Fruit fly (Drosophila melanogaster) whole organism, embryonic: ENCODE results near the gene mAChR-C.

Experiments
- Blimp-1 ChIP-seq: fragments of 200-800 bp; sonication (Bioruptor generic); optimal IDR thresholded peaks from 3 replicates; lab custom pipeline; 2018; ENCODE audit warnings: missing biosample characterization, missing genetic modification characterization, mild to moderate bottlenecking, moderate library complexity, missing genetic modification reagents
- CG10147 ChIP-seq: fragments of 200-800 bp; sonication (Bioruptor generic); optimal IDR thresholded peaks from 2 replicates; lab custom pipeline; 2019; ENCODE audit warnings: missing biosample characterization, mild to moderate bottlenecking, missing genetic modification characterization, moderate library complexity
- CG10321 ChIP-seq: fragments of 200-800 bp; sonication (Bioruptor generic); IDR thresholded peaks from 2 replicates; pipeline ENCODE4 v1.3.6; 2022; ENCODE audit warnings: missing biosample characterization, missing genetic modification characterization
- CG10366 ChIP-seq: fragments of 200-800 bp; sonication (Bioruptor generic); IDR thresholded peaks from 2 replicates; pipeline ENCODE4 v1.3.6; 2022; ENCODE audit warnings: missing biosample characterization, missing genetic modification characterization
- CG11398 ChIP-seq: fragments of 200-800 bp; sonication (Bioruptor generic); optimal IDR thresholded peaks from 2 replicates; lab custom pipeline; 2016; ENCODE audit warnings: missing biosample characterization, missing genetic modification characterization
- CG13296 ChIP-seq: fragments of 200-800 bp; sonication (Bioruptor generic); optimal IDR thresholded peaks from 3 replicates; lab custom pipeline; 2018; ENCODE audit warnings: missing biosample characterization, mild to moderate bottlenecking, missing genetic modification characterization
- CG13424 ChIP-seq: fragments of 200-800 bp; sonication (Bioruptor generic); optimal IDR thresholded peaks from 2 replicates; lab custom pipeline; 2019; ENCODE audit warnings: missing biosample characterization, mild to moderate bottlenecking, missing genetic modification characterization, moderate library complexity
- CG16815 ChIP-seq: fragments of 200-800 bp; sonication (Bioruptor generic); optimal IDR thresholded peaks from 3 replicates; lab custom pipeline; 2017; ENCODE audit warnings: missing biosample characterization, mild to moderate bottlenecking, missing genetic modification characterization
- CG2199 ChIP-seq: fragments of 200-800 bp; sonication (Bioruptor generic); IDR thresholded peaks from 3 replicates; pipeline ENCODE4 v1.3.6; 2022; ENCODE audit warnings: missing biosample characterization, missing genetic modification characterization
- CG2875 ChIP-seq: fragments of 200-800 bp; sonication (Bioruptor generic); optimal IDR thresholded peaks from 2 replicates; lab custom pipeline; 2017; ENCODE audit warnings: missing biosample characterization, mild to moderate bottlenecking, missing genetic modification characterization, missing genetic modification reagents
- CG31388 ChIP-seq: fragments of 200-800 bp; sonication (Bioruptor generic); optimal IDR thresholded peaks from 2 replicates; lab custom pipeline; 2016; ENCODE audit warnings: missing biosample characterization, missing genetic modification characterization
- CG32532 ChIP-seq: fragments of 200-800 bp; sonication (Bioruptor generic); IDR thresholded peaks from 2 replicates; pipeline ENCODE4 v1.3.6; 2022; ENCODE audit warnings: missing biosample characterization, missing genetic modification characterization
- CG34422 ChIP-seq: fragments of 200-800 bp; sonication (Bioruptor generic); IDR thresholded peaks from 3 replicates; pipeline ENCODE4 v1.3.6; 2022; ENCODE audit warnings: missing biosample characterization, missing genetic modification characterization
- CG4707 ChIP-seq: fragments of 200-800 bp; sonication (Bioruptor generic); optimal IDR thresholded peaks from 2 replicates; lab custom pipeline; 2018; ENCODE audit warnings: missing biosample characterization, mild to moderate bottlenecking, missing genetic modification characterization, moderate library complexity
- CG9609 ChIP-seq: fragments of 200-800 bp; sonication (Bioruptor generic); optimal IDR thresholded peaks from 3 replicates; lab custom pipeline; 2016; ENCODE audit warnings: missing biosample characterization, missing genetic modification characterization
- Dll ChIP-seq: fragments of 200-800 bp; sonication (Bioruptor generic); IDR thresholded peaks from 4 replicates; pipeline ENCODE4 v1.3.6; 2022; ENCODE audit warnings: missing biosample characterization, missing genetic modification characterization; ENCODE audit not compliant: partially characterized antibody
- Dp ChIP-seq: fragments of 200-800 bp; sonication (Bioruptor generic); optimal IDR thresholded peaks from 2 replicates; lab custom pipeline; 2018; ENCODE audit warnings: missing biosample characterization, mild to moderate bottlenecking, missing genetic modification characterization, moderate library complexity
- H2.0 ChIP-seq: fragments of 200-800 bp; sonication (Bioruptor generic); IDR thresholded peaks from 2 replicates; pipeline ENCODE4 v1.3.6; 2022; ENCODE audit warnings: missing biosample characterization, missing genetic modification characterization
- HLH3B ChIP-seq: fragments of 200-800 bp; sonication (Bioruptor generic); IDR thresholded peaks from 2 replicates; pipeline ENCODE4 v1.3.6; 2022; ENCODE audit warnings: missing biosample characterization, missing genetic modification characterization
- HLH54F ChIP-seq: fragments of 200-800 bp; sonication (Bioruptor generic); optimal IDR thresholded peaks from 3 replicates; lab custom pipeline; 2016; ENCODE audit warnings: missing biosample characterization, missing genetic modification characterization
- HmgD ChIP-seq: fragments of 200-800 bp; sonication (Bioruptor generic); optimal IDR thresholded peaks from 3 replicates; lab custom pipeline; 2016; ENCODE audit warnings: missing biosample characterization, missing genetic modification characterization
- Hmr ChIP-seq: fragments of 200-800 bp; sonication (Bioruptor generic); optimal IDR thresholded peaks from 3 replicates; lab custom pipeline; 2017; ENCODE audit warnings: mild to moderate bottlenecking, missing biosample characterization, missing genetic modification reagents, missing genetic modification characterization
- MBD-R2 ChIP-seq: fragments of 200-800 bp; sonication (Bioruptor generic); IDR thresholded peaks from 2 replicates; pipeline ENCODE4 v1.3.6; 2022; ENCODE audit warnings: missing biosample characterization, missing genetic modification characterization
- Max ChIP-seq: fragments of 200-800 bp; sonication (Bioruptor generic); optimal IDR thresholded peaks from 2 replicates; lab custom pipeline; 2016; ENCODE audit warnings: missing biosample characterization, mild to moderate bottlenecking, missing genetic modification characterization
- NC2α ChIP-seq: fragments of 200-800 bp; sonication (Bioruptor generic); optimal IDR thresholded peaks from 2 replicates; lab custom pipeline; 2016; ENCODE audit warnings: missing biosample characterization, missing genetic modification characterization
- NFAT ChIP-seq: fragments of 200-800 bp; sonication (Bioruptor generic); IDR thresholded peaks from 2 replicates; pipeline ENCODE4 v1.3.6; 2022; ENCODE audit warnings: missing biosample characterization, missing genetic modification characterization
- Opbp ChIP-seq: fragments of 200-800 bp; sonication (Bioruptor generic); IDR thresholded peaks from 3 replicates; pipeline ENCODE4 v1.3.6; 2022; ENCODE audit warnings: missing biosample characterization, missing genetic modification characterization; ENCODE audit not compliant: partially characterized antibody
- Rfx ChIP-seq: fragments of 200-800 bp; sonication (Bioruptor generic); IDR thresholded peaks from 2 replicates; pipeline ENCODE4 v1.3.6; 2022; ENCODE audit warnings: missing biosample characterization, missing genetic modification characterization
- Rx ChIP-seq: fragments of 200-800 bp; sonication (Bioruptor generic); IDR thresholded peaks from 2 replicates; pipeline ENCODE4 v1.3.6; 2022; ENCODE audit warnings: missing biosample characterization, missing genetic modification characterization
- TFAM ChIP-seq: fragments of 200-800 bp; sonication (Bioruptor generic); optimal IDR thresholded peaks from 2 replicates; lab custom pipeline; 2017; ENCODE audit warnings: missing biosample characterization, missing genetic modification characterization, inconsistent platforms
- az2 ChIP-seq: fragments of 200-800 bp; sonication (Bioruptor generic); optimal IDR thresholded peaks from 3 replicates; lab custom pipeline; 2016; ENCODE audit warnings: missing biosample characterization, missing genetic modification characterization
- bab2 ChIP-seq: fragments of 200-800 bp; sonication (Bioruptor generic); optimal IDR thresholded peaks from 2 replicates; lab custom pipeline; 2016; ENCODE audit warnings: missing biosample characterization, missing genetic modification characterization
- dimm ChIP-seq: fragments of 200-800 bp; sonication (Bioruptor generic); IDR thresholded peaks from 2 replicates; pipeline ENCODE4 v1.3.6; 2022; ENCODE audit warnings: missing biosample characterization, missing genetic modification characterization
- dmrt11E ChIP-seq: fragments of 200-800 bp; sonication (Bioruptor generic); optimal IDR thresholded peaks from 3 replicates; lab custom pipeline; 2018; ENCODE audit warnings: missing biosample characterization, mild to moderate bottlenecking, missing genetic modification characterization, moderate library complexity
- emc ChIP-seq: fragments of 200-800 bp; sonication (Bioruptor generic); optimal IDR thresholded peaks from 2 replicates; lab custom pipeline; 2016; ENCODE audit warnings: missing biosample characterization, missing genetic modification characterization
- exex ChIP-seq: fragments of 200-800 bp; sonication (Bioruptor generic); optimal IDR thresholded peaks from 4 replicates; lab custom pipeline; 2018; ENCODE audit warnings: missing biosample characterization, mild to moderate bottlenecking, missing genetic modification characterization, moderate library complexity
- gce ChIP-seq: fragments of 200-800 bp; sonication (Bioruptor generic); IDR thresholded peaks from 3 replicates; pipeline ENCODE4 v1.3.6; 2022; ENCODE audit warnings: missing biosample characterization, missing genetic modification characterization
- hbn ChIP-seq: fragments of 200-800 bp; sonication (Bioruptor generic); IDR thresholded peaks from 2 replicates; pipeline ENCODE4 v1.3.6; 2022; ENCODE audit warnings: missing biosample characterization, missing genetic modification characterization; ENCODE audit not compliant: partially characterized antibody
- kay ChIP-seq: fragments of 200-800 bp; sonication (Bioruptor generic); optimal IDR thresholded peaks from 2 replicates; lab custom pipeline; 2016; ENCODE audit warnings: missing biosample characterization, missing genetic modification characterization
- mirr ChIP-seq: fragments of 200-800 bp; sonication (Bioruptor generic); optimal IDR thresholded peaks from 3 replicates; lab custom pipeline; 2018; ENCODE audit warnings: missing biosample characterization, mild to moderate bottlenecking, missing genetic modification characterization
- nau ChIP-seq: fragments of 200-800 bp; sonication (Bioruptor generic); optimal IDR thresholded peaks from 3 replicates; lab custom pipeline; 2017; ENCODE audit warnings: missing biosample characterization, mild to moderate bottlenecking, missing genetic modification characterization, missing genetic modification reagents
- otp ChIP-seq: fragments of 200-800 bp; sonication (Bioruptor generic); IDR thresholded peaks from 3 replicates; pipeline ENCODE4, ENCODE4 v1.3.6; 2022; ENCODE audit warnings: missing biosample characterization, missing genetic modification characterization
- peb ChIP-seq: fragments of 200-800 bp; sonication (Bioruptor generic); IDR thresholded peaks from 2 replicates; pipeline ENCODE4 v1.3.6; 2022; ENCODE audit warnings: missing biosample characterization, missing genetic modification characterization
- rib ChIP-seq: fragments of 200-800 bp; sonication (Bioruptor generic); IDR thresholded peaks from 2 replicates; pipeline ENCODE4 v1.3.6; 2022; ENCODE audit warnings: missing biosample characterization, missing genetic modification characterization
- sd ChIP-seq: fragments of 200-800 bp; sonication (Bioruptor generic); optimal IDR thresholded peaks from 3 replicates; lab custom pipeline; 2018; ENCODE audit warnings: missing biosample characterization, mild to moderate bottlenecking, missing genetic modification characterization, moderate library complexity
- sens-2 ChIP-seq: fragments of 200-800 bp; sonication (Bioruptor generic); IDR thresholded peaks from 2 replicates; pipeline ENCODE4 v1.3.6; 2022; ENCODE audit warnings: missing biosample characterization, missing genetic modification characterization
- stwl ChIP-seq: fragments of 200-800 bp; sonication (Bioruptor generic); optimal IDR thresholded peaks from 3 replicates; lab custom pipeline; 2018; ENCODE audit warnings: missing biosample characterization, mild to moderate bottlenecking, missing genetic modification characterization, moderate library complexity
- unc-4 ChIP-seq: fragments of 200-800 bp; sonication (Bioruptor generic); IDR thresholded peaks from 2 replicates; pipeline ENCODE4 v1.3.6; 2022; ENCODE audit warnings: missing biosample characterization, missing genetic modification characterization; ENCODE audit not compliant: partially characterized antibody
- vfl ChIP-seq: fragments of 200-800 bp; sonication (Bioruptor generic); optimal IDR thresholded peaks from 2 replicates; lab custom pipeline; 2016; ENCODE audit warnings: missing biosample characterization, missing genetic modification characterization
- wek ChIP-seq: fragments of 200-800 bp; sonication (Bioruptor generic); optimal IDR thresholded peaks from 3 replicates; lab custom pipeline; 2018; ENCODE audit warnings: missing biosample characterization, mild to moderate bottlenecking, missing genetic modification characterization, moderate library complexity

Gene mAChR-C

dm6 chrX:6868024-6868628 is 35.6 kb upstream of the mAChR-C start (continued):
- TF ChIP-seq otp (no peak), kay (GFP tag; lab: Kevin White, UChicago) (no peak), bab2 (no peak), CG9609 (GFP tag; lab: Kevin White, UChicago) (no peak), MBD-R2 (no peak), HLH3B (GFP tag; lab: Robert Waterston, UW) (no peak), CG2875 (no peak), CG10321 (no peak), Rfx (GFP tag; lab: Robert Waterston, UW) (peak; percentile 44; the same call in 1 of the 2 replicates), Blimp-1 (GFP tag; lab: Kevin White, UChicago) (no peak), peb (GFP tag; lab: Robert Waterston, UW) (no peak), HmgD (no peak), sens-2 (GFP tag; lab: Robert Waterston, UW) (peak; percentile 40; the same call in 1 of the 2 replicates), HLH54F (GFP tag; lab: Kevin White, UChicago) (no peak), CG4707 (GFP tag; lab: Kevin White, UChicago) (no peak), CG11398 (GFP tag; lab: Kevin White, UChicago) (no peak), CG10147 (GFP tag; lab: Kevin White, UChicago) (no peak), CG32532 (GFP tag; lab: Robert Waterston, UW) (no peak), CG13424 (tag; lab: Kevin White, UChicago) (peak; percentile 56), CG13296 (GFP tag; lab: Kevin White, UChicago) (no peak), H2.0 (GFP tag; lab: Robert Waterston, UW) (no peak), CG16815 (GFP tag; lab: Kevin White, UChicago) (no peak), wek (GFP tag; lab: Kevin White, UChicago) (no peak), CG2199 (GFP tag; lab: Robert Waterston, UW) (peak; percentile 45; the same call in 1 of the 3 replicates), dimm (no peak), hbn (GFP tag; lab: Robert Waterston, UW) (peak; percentile 33; the same call in 1 of the 2 replicates), emc (GFP tag; lab: Kevin White, UChicago) (no peak), vfl (no peak), dmrt11E (tag; lab: Kevin White, UChicago) (no peak), CG31388 (GFP tag; lab: Kevin White, UChicago) (no peak), sd (tag; lab: Kevin White, UChicago) (peak; percentile 72), stwl (tag; lab: Kevin White, UChicago) (no peak), Opbp (GFP tag; lab: Robert Waterston, UW) (peak; percentile 55; the same call in 2 of the 3 replicates), Hmr (GFP tag; lab: Kevin White, UChicago) (peak; percentile 33), Max (GFP tag; lab: Kevin White, UChicago) (no peak), NFAT (GFP tag; lab: Robert Waterston, UW) (peak; percentile 39; the same call in 1 of the 2 replicates), exex (tag; lab: Kevin White, UChicago) (no peak), az2 (no peak), CG34422 (GFP tag; lab: Robert Waterston, UW) (peak; percentile 66; the same call in 1 of the 3 replicates), rib (GFP tag; lab: Robert Waterston, UW) (peak; percentile 77; the same call in 1 of the 2 replicates), Dp (GFP tag; lab: Kevin White, UChicago) (no peak), gce (GFP tag; lab: Robert Waterston, UW) (no peak; the same call in 2 of the 3 replicates), CG10366 (GFP tag; lab: Robert Waterston, UW) (no peak), NC2α (GFP tag; lab: Kevin White, UChicago) (no peak), Dll (GFP tag; lab: Robert Waterston, UW) (no peak), mirr (GFP tag; lab: Kevin White, UChicago) (peak; percentile 21), TFAM (no peak), nau (GFP tag; lab: Kevin White, UChicago) (no peak), unc-4 (0 out of 2 replicates have a peak, but pooled peaks have one; percentile 12), Rx (GFP tag; lab: Robert Waterston, UW) (no peak)
